Fruit fly (Drosophila melanogaster): ENCODE measurements around the gene CG14636.

The CG14636 gene

dm6 chr3R:4243096-4243940 lies 28.2 kb upstream of the CG14636 start, which contains the start of gene CG34305 (continued):
- TF ChIP-seq CG34406 (GFP tag; optimal IDR thresholded peaks at IDR 0.05) (peak; percentile 38), CG6854 (GFP tag; optimal IDR thresholded peaks at IDR 0.05) (no peak), CG6792 (GFP tag; optimal IDR thresholded peaks at IDR 0.05) (peak; percentile 35), Eip78C (GFP tag) (peak; percentile 84), spab (GFP tag; optimal IDR thresholded peaks at IDR 0.05) (no peak), CG31627 (GFP tag; optimal IDR thresholded peaks at IDR 0.05) (peak; percentile 20), salr (GFP tag; optimal IDR thresholded peaks at IDR 0.05) (no peak), esn (GFP tag; optimal IDR thresholded peaks at IDR 0.05) (peak; percentile 65), Smox (GFP tag; optimal IDR thresholded peaks at IDR 0.05) (peak; percentile 39), ss (GFP tag; optimal IDR thresholded peaks at IDR 0.05) (no peak), CG11294 (GFP tag; IDR thresholded peaks at IDR 0.05) (no peak), Sox102F (GFP tag; optimal IDR thresholded peaks at IDR 0.05) (peak; percentile 28), CG10669 (GFP tag; optimal IDR thresholded peaks at IDR 0.05) (peak; percentile 32), OdsH (GFP tag; optimal IDR thresholded peaks at IDR 0.05) (peak; percentile 42), CG8319 (GFP tag; optimal IDR thresholded peaks at IDR 0.05) (peak; percentile 25), topi (GFP tag; optimal IDR thresholded peaks at IDR 0.05) (peak; percentile 58), cyc (GFP tag; optimal IDR thresholded peaks at IDR 0.05) (peak; percentile 37), CG11902 (GFP tag; optimal IDR thresholded peaks at IDR 0.05) (peak; percentile 9), fkh (GFP tag; optimal IDR thresholded peaks at IDR 0.05) (no peak), achi (GFP tag; optimal IDR thresholded peaks at IDR 0.05) (peak; percentile 15), CG10631 (GFP tag; optimal IDR thresholded peaks at IDR 0.05) (peak; percentile 18), eg (GFP tag; IDR thresholded peaks at IDR 0.05) (no peak), lz (GFP tag; optimal IDR thresholded peaks at IDR 0.05) (peak; percentile 38), Hr38 (GFP tag; optimal IDR thresholded peaks at IDR 0.05) (no peak)

- no peak for TF ChIP-seq CG6808 (GFP tag; optimal IDR thresholded peaks at IDR 0.05)
- no peak for TF ChIP-seq Met (GFP tag; optimal IDR thresholded peaks at IDR 0.05)
- no peak for TF ChIP-seq spab (GFP tag; optimal IDR thresholded peaks at IDR 0.05)
- no peak for TF ChIP-seq CG10669 (GFP tag; optimal IDR thresholded peaks at IDR 0.05)
- no peak for TF ChIP-seq fd59A (GFP tag; optimal IDR thresholded peaks at IDR 0.05)
- TF ChIP-seq Ets21C (GFP tag; optimal IDR thresholded peaks at IDR 0.05), result no peak
- no peak for TF ChIP-seq Hr39 (GFP tag; optimal IDR thresholded peaks at IDR 0.05)
- peak; percentile 7 for TF ChIP-seq CG1621 (tag; optimal IDR thresholded peaks at IDR 0.05)
- no peak for TF ChIP-seq CG9139 (GFP tag; optimal IDR thresholded peaks at IDR 0.05)
- TF ChIP-seq Smox (GFP tag; optimal IDR thresholded peaks at IDR 0.05), result no peak
- no peak for TF ChIP-seq CG6792 (GFP tag; optimal IDR thresholded peaks at IDR 0.05)
- no peak for TF ChIP-seq Eip75B (GFP tag; optimal IDR thresholded peaks at IDR 0.05)
- TF ChIP-seq svp (GFP tag), result peak; percentile 89
- no peak for TF ChIP-seq CG6854 (GFP tag; optimal IDR thresholded peaks at IDR 0.05)
- no peak for TF ChIP-seq CG11902 (GFP tag; optimal IDR thresholded peaks at IDR 0.05)
- TF ChIP-seq CG11294 (GFP tag; IDR thresholded peaks at IDR 0.05), result no peak
- no peak for TF ChIP-seq CG6163 (GFP tag; IDR thresholded peaks at IDR 0.05)
Measured at dm6 chr3R:4242209-4242887, 27.2 kb upstream of the CG14636 start, which contains the start of gene CG14642. CG14642 (minus strand) TSS chr3R:4242717.

- TF ChIP-seq svp (GFP tag) (peak; percentile 95), Ets21C (GFP tag; optimal IDR thresholded peaks at IDR 0.05) (no peak), Eip78C (GFP tag) (peak; percentile 24), salr (GFP tag; optimal IDR thresholded peaks at IDR 0.05) (no peak), fkh (GFP tag; optimal IDR thresholded peaks at IDR 0.05) (no peak)
Measured at dm6 chr3R:4241776-4242175, 26.7 kb upstream of the CG14636 start.
